Worm (Caenorhabditis elegans): ENCODE results near the gene B0035.13.

- no peak for TF ChIP-seq flt-1 (GFP tag; IDR thresholded peaks at IDR 0.05)
- no peak for TF ChIP-seq med-1 (GFP tag; optimal IDR thresholded peaks at IDR 0.05; ENCODE audit: insufficient read depth)
These were observed 7.4 kb upstream of the B0035.13 start, which contains the start of gene dnj-2 for ce11 chrIV:11313880-11314279.
